Worm (Caenorhabditis elegans): ENCODE results near the gene vps-16.

DNA sequence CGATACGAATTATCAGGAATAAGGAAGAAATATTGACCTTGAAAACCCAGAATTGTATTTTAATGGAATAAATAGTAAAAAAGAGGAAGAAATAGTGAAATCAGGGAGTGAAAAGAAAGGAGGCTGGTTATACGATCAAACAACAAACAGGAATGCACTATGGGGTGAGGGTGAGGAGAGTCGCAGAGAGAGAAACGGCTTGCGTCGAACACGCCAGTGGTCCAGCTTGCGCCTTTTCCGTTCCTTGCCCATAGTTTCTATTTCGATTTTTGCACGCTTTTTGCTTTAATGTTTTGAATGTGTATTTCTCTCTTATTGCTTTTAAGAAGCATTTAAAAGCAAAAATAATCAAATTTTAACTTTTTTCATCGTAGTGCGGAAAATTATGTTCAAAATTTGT, 20.6 kb downstream of the vps-16 start:
- TF ChIP-seq snpc-4 (tag; optimal IDR thresholded peaks at IDR 0.05) (peak; percentile 88), ama-1 (optimal IDR thresholded peaks at IDR 0.05) (peak; percentile 32), ztf-4 (tag; optimal IDR thresholded peaks at IDR 0.05) (no peak), tbx-2 (tag; optimal IDR thresholded peaks at IDR 0.05) (peak; percentile 20), unc-39 (tag; optimal IDR thresholded peaks at IDR 0.05) (no peak), fkh-10 (GFP tag; optimal IDR thresholded peaks at IDR 0.05) (no peak), ztf-11 (tag; optimal IDR thresholded peaks at IDR 0.05) (no peak), skn-1 (tag; optimal IDR thresholded peaks at IDR 0.05) (no peak)
